Worm (Caenorhabditis elegans): ENCODE results near the gene clec-225.

clec-225 gene

DNA sequence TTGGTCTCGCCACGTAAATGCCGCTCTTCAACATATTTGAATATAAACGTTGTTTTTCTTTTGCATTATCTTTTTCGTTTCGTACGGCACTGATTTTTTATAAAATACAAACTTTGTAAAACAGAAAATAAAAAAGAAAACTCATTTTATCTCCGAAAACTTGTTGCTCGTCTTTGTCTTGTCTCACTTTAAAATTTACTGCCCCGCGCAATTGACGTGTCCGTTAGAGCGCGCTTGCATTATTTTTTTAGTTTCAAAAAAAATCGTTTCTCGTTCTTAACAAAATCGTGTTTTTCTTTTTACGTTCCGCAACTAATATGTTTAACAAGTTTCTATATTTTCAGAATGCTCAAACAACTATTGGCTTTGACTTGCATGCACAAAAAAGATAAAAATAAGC is 17.9 kb upstream of the clec-225 start, which contains the start of gene noca-1:
Gene noca-1, plus strand, starts transcription at position 345 of the 400 bp plus-strand sequence.
- TF ChIP-seq xbp-1 (tag; optimal IDR thresholded peaks at IDR 0.05): no peak
- peak in 1 of 2 experiments; percentile 19 for TF ChIP-seq efl-1 (optimal IDR thresholded peaks at IDR 0.05)
- no peak for TF ChIP-seq efl-1 (GFP tag; optimal IDR thresholded peaks at IDR 0.05 in 1 of 2)

DNA sequence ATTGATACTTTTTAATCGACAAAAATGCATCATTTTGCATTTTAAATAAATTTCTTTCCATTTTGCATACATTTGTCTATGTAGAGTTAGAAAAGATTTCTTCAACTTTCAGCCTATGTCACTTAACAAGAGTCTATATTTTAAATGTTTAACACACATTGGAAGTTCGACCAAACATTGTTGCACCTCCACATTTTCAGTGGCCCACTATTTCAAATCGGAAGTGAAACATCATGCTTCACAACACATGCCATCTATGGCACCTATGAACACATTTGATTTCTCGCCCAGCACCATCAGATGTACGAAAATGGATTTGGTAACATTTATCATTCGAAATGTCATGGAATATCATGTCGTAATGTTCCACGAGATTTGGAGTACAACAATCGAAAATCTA is 4.0 kb upstream of the clec-225 start, which contains the start of gene dhc-3:
Gene dhc-3, plus strand, starts transcription at position 301 of the 400 bp plus-strand sequence.
- TF ChIP-seq Y116A8C.19 (tag; optimal IDR thresholded peaks at IDR 0.05; ENCODE audit: borderline replicate concordance) (no peak), snu-23 (GFP tag; optimal IDR thresholded peaks at IDR 0.05) (no peak), pag-3 (tag; optimal IDR thresholded peaks at IDR 0.05; ENCODE audit: borderline replicate concordance, insufficient read depth) (no peak), isw-1 (GFP tag; IDR thresholded peaks at IDR 0.05) (no peak), dsc-1 (tag; optimal IDR thresholded peaks at IDR 0.05) (no peak), efl-1 (optimal IDR thresholded peaks at IDR 0.05) (no peak), efl-1 (GFP tag; optimal IDR thresholded peaks at IDR 0.05 in 1 of 2) (no peak)

DNA sequence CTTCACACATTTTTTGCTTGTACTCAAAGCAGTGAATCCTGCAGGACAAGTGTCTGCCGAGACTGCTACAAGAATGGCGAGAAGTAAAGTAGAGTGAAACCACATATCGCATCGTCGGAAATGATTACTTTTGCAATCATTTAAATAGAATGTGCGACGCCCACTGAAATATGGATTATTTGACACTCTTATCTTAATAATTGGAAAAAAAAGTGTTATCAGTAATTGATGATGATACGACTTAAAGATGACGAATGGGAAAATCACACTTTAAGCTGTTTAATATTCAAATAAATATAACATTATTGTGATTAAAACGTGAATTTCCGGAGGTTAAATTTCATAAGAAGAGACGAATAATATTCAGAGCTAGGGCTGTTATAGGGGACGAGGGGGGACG is 3.3 kb upstream of the clec-225 start, which contains the start of gene clec-41:
Gene clec-41, minus strand, starts transcription at position 147 of the 400 bp plus-strand sequence.
- TF ChIP-seq sox-4 (tag; optimal IDR thresholded peaks at IDR 0.05): no peak
- peak; percentile 90 for TF ChIP-seq elt-2 (tag; optimal IDR thresholded peaks at IDR 0.05)
- no peak for TF ChIP-seq C34B4.2 (tag; optimal IDR thresholded peaks at IDR 0.05)
- peak; percentile 44 for TF ChIP-seq pqm-1 (tag; optimal IDR thresholded peaks at IDR 0.05)
- no peak for TF ChIP-seq unc-86 (tag; optimal IDR thresholded peaks at IDR 0.05)

DNA sequence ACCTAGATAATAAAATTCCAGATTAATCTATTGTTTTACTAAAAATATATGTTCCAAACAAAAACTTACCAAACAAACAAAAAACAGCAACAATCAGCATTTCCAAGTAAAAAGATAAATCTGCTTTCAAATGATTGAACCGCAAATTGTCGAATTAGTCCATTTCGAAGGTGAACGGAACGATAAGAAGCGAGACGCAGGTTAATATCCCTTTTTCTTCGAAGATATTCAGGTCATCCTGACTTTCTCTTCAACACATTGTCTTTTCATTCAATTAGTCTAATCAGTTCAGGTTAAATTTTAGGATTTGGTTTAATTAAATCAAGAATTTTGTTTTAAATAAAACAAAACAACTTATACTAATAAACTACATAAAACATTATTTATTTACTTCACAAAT is 1.3 kb downstream of the clec-225 start, which contains the start of gene B0365.9:
Gene B0365.9, minus strand, starts transcription at position 186 of the 400 bp plus-strand sequence.
- TF ChIP-seq blmp-1 (tag; optimal IDR thresholded peaks at IDR 0.05) (peak; percentile 94), fkh-10 (GFP tag; optimal IDR thresholded peaks at IDR 0.05) (no peak), tlp-1 (tag; optimal IDR thresholded peaks at IDR 0.05) (no peak), efl-1 (optimal IDR thresholded peaks at IDR 0.05) (no peak), efl-1 (GFP tag; optimal IDR thresholded peaks at IDR 0.05 in 1 of 2) (peak in 1 of 2 experiments; percentile 1)

DNA sequence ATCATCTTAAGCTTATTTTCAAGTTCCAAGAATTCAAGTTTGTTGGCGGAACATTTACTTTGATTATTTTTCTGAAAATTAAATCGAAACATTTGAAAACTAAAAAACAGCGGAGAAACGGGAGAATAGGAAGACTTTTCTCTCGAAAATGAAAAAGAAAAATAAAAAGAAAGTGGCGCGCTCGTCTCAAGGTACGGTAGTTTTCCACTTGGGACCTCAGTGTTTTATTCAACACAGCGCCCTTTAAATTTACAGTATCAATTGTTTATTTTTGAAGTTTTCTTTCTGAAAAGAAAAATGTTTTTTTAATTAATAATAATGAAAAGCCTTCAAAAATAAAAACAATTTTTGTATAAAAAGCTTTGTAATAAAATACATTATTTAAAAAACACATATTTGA is 3.2 kb downstream of the clec-225 start:
- TF ChIP-seq snu-23 (GFP tag; optimal IDR thresholded peaks at IDR 0.05) (no peak), snpc-4 (tag; optimal IDR thresholded peaks at IDR 0.05) (no peak), lin-39 (tag; optimal IDR thresholded peaks at IDR 0.05) (no peak), nhr-12 (tag; optimal IDR thresholded peaks at IDR 0.05) (no peak), ama-1 (optimal IDR thresholded peaks at IDR 0.05) (no peak), lsy-2 (tag; optimal IDR thresholded peaks at IDR 0.05) (peak in 1 of 2 experiments; percentile 51), egl-13 (tag; optimal IDR thresholded peaks at IDR 0.05) (no peak), blmp-1 (tag; optimal IDR thresholded peaks at IDR 0.05) (peak; percentile 39), lin-14 (GFP tag; optimal IDR thresholded peaks at IDR 0.05) (no peak), hlh-17 (GFP tag; optimal IDR thresholded peaks at IDR 0.05; ENCODE audit: borderline replicate concordance) (no peak), nhr-47 (tag; optimal IDR thresholded peaks at IDR 0.05) (no peak), fkh-4 (tag; optimal IDR thresholded peaks at IDR 0.05; ENCODE audit: borderline replicate concordance) (no peak), ets-5 (GFP tag; IDR thresholded peaks at IDR 0.05) (no peak)

DNA sequence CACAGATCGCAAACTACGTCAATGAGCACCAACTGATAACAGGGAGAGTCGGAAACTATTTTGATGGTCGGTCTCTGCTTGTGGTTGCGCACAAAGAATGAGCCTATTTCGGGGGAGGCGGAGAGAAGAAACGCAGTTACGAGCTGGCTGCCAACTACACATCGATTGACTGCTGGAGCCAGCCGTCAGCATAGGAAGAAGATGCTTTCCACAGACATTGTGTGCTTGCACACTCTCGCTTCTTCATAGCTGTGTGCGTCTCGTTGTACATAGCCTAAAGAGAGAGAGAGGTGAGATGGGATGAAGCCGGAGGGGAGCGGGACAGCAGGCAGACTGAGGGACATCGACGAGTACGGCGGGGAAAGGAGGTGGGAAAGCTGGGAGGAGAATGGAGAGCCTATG is 4.2 kb downstream of the clec-225 start:
- TF ChIP-seq fkh-8 (tag; optimal IDR thresholded peaks at IDR 0.05): peak; percentile 82
- peak in 1 of 2 experiments; percentile 12 for TF ChIP-seq mdl-1 (tag; optimal IDR thresholded peaks at IDR 0.05)
- TF ChIP-seq ztf-4 (tag; optimal IDR thresholded peaks at IDR 0.05): peak; percentile 37
- peak; percentile 48 for TF ChIP-seq snu-23 (GFP tag; optimal IDR thresholded peaks at IDR 0.05)
- no peak for TF ChIP-seq nhr-28 (tag; optimal IDR thresholded peaks at IDR 0.05)
- TF ChIP-seq egl-13 (tag; optimal IDR thresholded peaks at IDR 0.05): peak; percentile 57
- peak; percentile 61 for TF ChIP-seq jun-1 (tag; optimal IDR thresholded peaks at IDR 0.05)
- TF ChIP-seq ceh-63 (GFP tag; optimal IDR thresholded peaks at IDR 0.05): no peak
- TF ChIP-seq irx-1 (tag; optimal IDR thresholded peaks at IDR 0.05): peak; percentile 50
- TF ChIP-seq Y116A8C.19 (tag; optimal IDR thresholded peaks at IDR 0.05; ENCODE audit: borderline replicate concordance): no peak
- TF ChIP-seq swsn-7 (tag; optimal IDR thresholded peaks at IDR 0.05): peak; percentile 57
- TF ChIP-seq mep-1 (tag; optimal IDR thresholded peaks at IDR 0.05): peak; percentile 28
- no peak for TF ChIP-seq pag-3 (tag; optimal IDR thresholded peaks at IDR 0.05; ENCODE audit: borderline replicate concordance, insufficient read depth)
- TF ChIP-seq lsy-2 (tag; optimal IDR thresholded peaks at IDR 0.05): peak; percentile 10 to 49
- TF ChIP-seq dsc-1 (tag; optimal IDR thresholded peaks at IDR 0.05): peak; percentile 2
- no peak for TF ChIP-seq blmp-1 (tag; optimal IDR thresholded peaks at IDR 0.05)
- TF ChIP-seq lin-35 (GFP tag; optimal IDR thresholded peaks at IDR 0.05): peak; percentile 38 to 41
- TF ChIP-seq unc-30 (tag; optimal IDR thresholded peaks at IDR 0.05): no peak
- TF ChIP-seq mef-2 (tag; optimal IDR thresholded peaks at IDR 0.05): peak; percentile 14
- TF ChIP-seq sox-4 (tag; optimal IDR thresholded peaks at IDR 0.05): no peak
- TF ChIP-seq ztf-11 (tag; optimal IDR thresholded peaks at IDR 0.05): peak in 1 of 2 experiments; percentile 16
- peak; percentile 12 for TF ChIP-seq skn-1 (tag; optimal IDR thresholded peaks at IDR 0.05)
- TF ChIP-seq mab-9 (GFP tag; IDR thresholded peaks at IDR 0.05): no peak
